Worm (Caenorhabditis elegans): ENCODE data around the gene ndus-8.

Gene ndus-8

ce11 chrIII:7198838-7199237, 35.2 kb downstream of the ndus-8 start, which contains the start of gene pfd-5 (continued):
- TF ChIP-seq fkh-4 (tag; optimal IDR thresholded peaks at IDR 0.05; ENCODE audit: borderline replicate concordance), result peak; percentile 76
- peak; percentile 82 to 84 for TF ChIP-seq lsy-2 (tag; optimal IDR thresholded peaks at IDR 0.05)
- TF ChIP-seq mep-1 (tag; optimal IDR thresholded peaks at IDR 0.05), result peak; percentile 79
- TF ChIP-seq sup-37 (GFP tag; optimal IDR thresholded peaks at IDR 0.05), result no peak
- no peak for TF ChIP-seq egl-27 (tag; optimal IDR thresholded peaks at IDR 0.05)
- no peak for TF ChIP-seq pqm-1 (tag; optimal IDR thresholded peaks at IDR 0.05)
- no peak for TF ChIP-seq grh-1 (GFP tag; IDR thresholded peaks at IDR 0.05)
- TF ChIP-seq ceh-88 (GFP tag; IDR thresholded peaks at IDR 0.05), result peak; percentile 34; the same call in 1 of the 2 replicates
- TF ChIP-seq ces-1 (GFP tag; optimal IDR thresholded peaks at IDR 0.05), result no peak
- no peak for TF ChIP-seq hlh-4 (tag; optimal IDR thresholded peaks at IDR 0.05)
- peak; percentile 77 for TF ChIP-seq nhr-19 (GFP tag; conservative IDR thresholded peaks at IDR 0.05)
- peak; percentile 37 for TF ChIP-seq C16A3.4 (tag; optimal IDR thresholded peaks at IDR 0.05)
- peak; percentile 51 for TF ChIP-seq skn-1 (tag; optimal IDR thresholded peaks at IDR 0.05)
- no peak for TF ChIP-seq fkh-10 (GFP tag; optimal IDR thresholded peaks at IDR 0.05)
- peak; percentile 65 for TF ChIP-seq sox-4 (tag; optimal IDR thresholded peaks at IDR 0.05)
- TF ChIP-seq zip-4 (GFP tag; optimal IDR thresholded peaks at IDR 0.05), result no peak
- TF ChIP-seq fkh-8 (tag; optimal IDR thresholded peaks at IDR 0.05), result peak; percentile 22
- TF ChIP-seq ets-5 (GFP tag; IDR thresholded peaks at IDR 0.05), result no peak
- no peak for TF ChIP-seq hpl-2 (GFP tag; optimal IDR thresholded peaks at IDR 0.05)
- TF ChIP-seq nhr-237 (tag; optimal IDR thresholded peaks at IDR 0.05), result no peak
- TF ChIP-seq lir-3 (tag; optimal IDR thresholded peaks at IDR 0.05; ENCODE audit: poor library complexity), result peak; percentile 94
- TF ChIP-seq unc-86 (tag; optimal IDR thresholded peaks at IDR 0.05), result peak; percentile 51
- peak; percentile 82 for TF ChIP-seq nhr-71 (tag; optimal IDR thresholded peaks at IDR 0.05)
- peak; percentile 67 for TF ChIP-seq isw-1 (GFP tag; IDR thresholded peaks at IDR 0.05)
- TF ChIP-seq rnt-1 (tag; optimal IDR thresholded peaks at IDR 0.05), result peak; percentile 97
- TF ChIP-seq snpc-4 (tag; optimal IDR thresholded peaks at IDR 0.05), result peak; percentile 36
- TF ChIP-seq ztf-4 (tag; optimal IDR thresholded peaks at IDR 0.05), result no peak
- TF ChIP-seq dpl-1 (GFP tag; optimal IDR thresholded peaks at IDR 0.05), result peak; percentile 90 to 96 (median 93)
- TF ChIP-seq Y116A8C.19 (tag; optimal IDR thresholded peaks at IDR 0.05; ENCODE audit: borderline replicate concordance), result peak; percentile 39
- peak; percentile 67 for TF ChIP-seq nhr-20 (tag; optimal IDR thresholded peaks at IDR 0.05)
- no peak for TF ChIP-seq nhr-11 (tag; optimal IDR thresholded peaks at IDR 0.05)
- TF ChIP-seq C34B4.2 (tag; optimal IDR thresholded peaks at IDR 0.05), result no peak
- no peak for TF ChIP-seq lin-39 (tag; optimal IDR thresholded peaks at IDR 0.05)
- no peak for TF ChIP-seq jun-1 (tag; optimal IDR thresholded peaks at IDR 0.05)
- TF ChIP-seq nhr-12 (tag; optimal IDR thresholded peaks at IDR 0.05), result no peak
- TF ChIP-seq mef-2 (tag; optimal IDR thresholded peaks at IDR 0.05), result no peak
- peak; percentile 84 for TF ChIP-seq nhr-90 (tag; optimal IDR thresholded peaks at IDR 0.05; ENCODE audit: poor library complexity)
- TF ChIP-seq ama-1 (optimal IDR thresholded peaks at IDR 0.05), result no peak
- TF ChIP-seq nhr-28 (tag; optimal IDR thresholded peaks at IDR 0.05), result no peak
- TF ChIP-seq fos-1 (tag; optimal IDR thresholded peaks at IDR 0.05), result peak; percentile 17
- TF ChIP-seq ceh-8 (GFP tag; optimal IDR thresholded peaks at IDR 0.05), result no peak
- TF ChIP-seq nhr-85 (tag), result peak; percentile 91
- TF ChIP-seq ztf-11 (tag; optimal IDR thresholded peaks at IDR 0.05), result peak in 1 of 2 experiments; percentile 84
- no peak for TF ChIP-seq nhr-77 (tag; optimal IDR thresholded peaks at IDR 0.05)
- TF ChIP-seq pax-3 (tag; optimal IDR thresholded peaks at IDR 0.05), result peak; percentile 81
- no peak for TF ChIP-seq unc-62 (GFP tag; optimal IDR thresholded peaks at IDR 0.05)
- no peak for TF ChIP-seq zag-1 (tag; optimal IDR thresholded peaks at IDR 0.05)
- no peak for TF ChIP-seq aly-2 (tag; optimal IDR thresholded peaks at IDR 0.05)
- peak; percentile 49 for TF ChIP-seq blmp-1 (tag; optimal IDR thresholded peaks at IDR 0.05)
- TF ChIP-seq tbx-2 (tag; optimal IDR thresholded peaks at IDR 0.05), result peak; percentile 81
- peak; percentile 81 for TF ChIP-seq egl-13 (tag; optimal IDR thresholded peaks at IDR 0.05)
- no peak for TF ChIP-seq aha-1 (tag; optimal IDR thresholded peaks at IDR 0.05)
- TF ChIP-seq nhr-47 (tag; optimal IDR thresholded peaks at IDR 0.05), result peak; percentile 85
- peak; percentile 72 for TF ChIP-seq swsn-7 (tag; optimal IDR thresholded peaks at IDR 0.05)

Data from whole organism, L1 larva.